Worm (Caenorhabditis elegans) whole organism, L1 larva: ENCODE measurements around the gene col-38.

ENCODE experiments used
- C04F5.9 ChIP-seq: sonication (generic microtip); optimal IDR thresholded peaks from 2 replicates; lab custom pipeline; 2016; ENCODE audit warnings: missing genetic modification characterization, missing compliant biosample characterization
- C34B4.2 ChIP-seq: sonication (generic microtip); optimal IDR thresholded peaks from 2 replicates; lab custom pipeline; 2017; ENCODE audit warnings: mild to moderate bottlenecking, missing genetic modification characterization, missing compliant biosample characterization
- F16B12.6 ChIP-seq: fragments of 150-350 bp; optimal IDR thresholded peaks from 2 replicates; lab custom pipeline; 2014; ENCODE audit warnings: missing biosample characterization, missing genetic modification characterization
- Y116A8C.19 ChIP-seq: sonication (generic microtip); optimal IDR thresholded peaks from 2 replicates; lab custom pipeline; 2016; ENCODE audit warnings: missing compliant biosample characterization, missing genetic modification characterization, borderline replicate concordance
- alr-1 ChIP-seq: fragments of 200-800 bp; sonication (Bioruptor generic); optimal IDR thresholded peaks from 2 replicates; lab custom pipeline; 2018; ENCODE audit warnings: borderline replicate concordance, mild to moderate bottlenecking, missing genetic modification characterization, missing compliant biosample characterization
- blmp-1 ChIP-seq: fragments of 150-350 bp; optimal IDR thresholded peaks from 2 replicates; lab custom pipeline; 2014; ENCODE audit warnings: missing biosample characterization, missing genetic modification characterization
- ceh-8 ChIP-seq: fragments of 200-800 bp; sonication (Bioruptor generic); optimal IDR thresholded peaks from 2 replicates; lab custom pipeline; 2018; ENCODE audit warnings: mild to moderate bottlenecking, missing genetic modification characterization, moderate library complexity, missing compliant biosample characterization
- ceh-90 ChIP-seq: sonication (generic microtip); optimal IDR thresholded peaks from 2 replicates; lab custom pipeline; 2016; ENCODE audit warnings: missing genetic modification characterization, missing compliant biosample characterization
- dpl-1 ChIP-seq, 3 experiments: fragments of 150-350 bp in 2 of 3; sonication (generic microtip) in 1 of 3; optimal IDR thresholded peaks; 2 replicates each; lab custom pipeline; 2014 to 2017; ENCODE audit warnings: missing biosample characterization in 3 of 3, missing genetic modification characterization in 3 of 3, missing genetic modification reagents in 3 of 3
- efl-1 ChIP-seq, 4 experiments: fragments of 150-350 bp; optimal IDR thresholded peaks in 3 of 4; peaks in 1 of 4; 1 replicate in 1 of 4; 2 replicates in 3 of 4; lab custom pipeline; 2014; ENCODE audit warnings: missing biosample characterization in 2 of 4, missing genetic modification characterization in 2 of 4, missing genetic modification reagents in 2 of 4
- egl-13 ChIP-seq: sonication (generic microtip); optimal IDR thresholded peaks from 2 replicates; lab custom pipeline; 2016; ENCODE audit warnings: missing genotype, missing genetic modification reagents, missing genetic modification characterization, missing compliant biosample characterization
- elt-2 ChIP-seq: sonication (generic microtip); optimal IDR thresholded peaks from 2 replicates; lab custom pipeline; 2016; ENCODE audit warnings: missing genetic modification characterization, mild to moderate bottlenecking, inconsistent platforms, missing compliant biosample characterization, missing genetic modification reagents
- elt-3 ChIP-seq, 6 experiments: fragments of 150-350 bp in 1 of 6; sonication (generic microtip); optimal IDR thresholded peaks; 2 replicates each; lab custom pipeline; 2017 to 2018; ENCODE audit warnings: missing biosample characterization in 6 of 6, missing genetic modification characterization in 6 of 6, inconsistent platforms in 1 of 6
- ets-5 ChIP-seq: fragments of 200-800 bp; sonication (Bioruptor generic); IDR thresholded peaks from 2 replicates; pipeline ENCODE4 v1.3.6; 2022; ENCODE audit warnings: missing genetic modification characterization, missing compliant biosample characterization
- fkh-4 ChIP-seq: sonication (generic microtip); optimal IDR thresholded peaks from 2 replicates; lab custom pipeline; 2016; ENCODE audit warnings: missing compliant biosample characterization, missing genetic modification characterization, borderline replicate concordance
- fkh-8 ChIP-seq: sonication (generic microtip); optimal IDR thresholded peaks from 2 replicates; lab custom pipeline; 2016; ENCODE audit warnings: mild to moderate bottlenecking, missing genetic modification characterization, missing compliant biosample characterization
- grh-1 ChIP-seq: fragments of 200-800 bp; sonication (Bioruptor generic); IDR thresholded peaks from 2 replicates; pipeline ENCODE4 v1.3.6; 2022; ENCODE audit warnings: missing genetic modification reagents, missing genetic modification characterization, missing compliant biosample characterization
- jun-1 ChIP-seq: fragments of 150-350 bp; optimal IDR thresholded peaks from 2 replicates; lab custom pipeline; 2014; ENCODE audit warnings: missing biosample characterization, missing genetic modification reagents, missing genetic modification characterization
- lin-14 ChIP-seq: fragments of 200-800 bp; sonication (Bioruptor generic); optimal IDR thresholded peaks from 2 replicates; lab custom pipeline; 2018; ENCODE audit warnings: mild to moderate bottlenecking, missing genetic modification characterization, moderate library complexity, missing compliant biosample characterization
- lin-15B ChIP-seq: fragments of 150-350 bp; sonication (generic microtip); optimal IDR thresholded peaks from 3 replicates; lab custom pipeline; 2014; ENCODE audit warnings: missing biosample characterization, missing genetic modification characterization
- lsy-2 ChIP-seq, 2 experiments: fragments of 150-350 bp; optimal IDR thresholded peaks; 2 replicates each; lab custom pipeline; 2014; ENCODE audit warnings: missing biosample characterization in 2 of 2, missing genetic modification characterization in 2 of 2
- mef-2 ChIP-seq: fragments of 150-350 bp; optimal IDR thresholded peaks from 2 replicates; lab custom pipeline; 2014; ENCODE audit warnings: missing biosample characterization, missing genetic modification characterization
- mep-1 ChIP-seq: fragments of 150-350 bp; optimal IDR thresholded peaks from 2 replicates; lab custom pipeline; 2014; ENCODE audit warnings: missing biosample characterization, missing genetic modification characterization
- nhr-11 ChIP-seq: fragments of 150-350 bp; optimal IDR thresholded peaks from 2 replicates; lab custom pipeline; 2014; ENCODE audit warnings: missing biosample characterization, missing genetic modification characterization
- nhr-19 ChIP-seq: fragments of 200-800 bp; sonication (Bioruptor generic); conservative IDR thresholded peaks from 2 replicates; pipeline ENCODE4 v1.3.6; 2022; ENCODE audit warnings: missing genetic modification characterization, missing compliant biosample characterization
- nhr-47 ChIP-seq: sonication (generic microtip); optimal IDR thresholded peaks from 2 replicates; lab custom pipeline; 2016; ENCODE audit warnings: mild to moderate bottlenecking, missing genetic modification characterization, moderate library complexity, missing compliant biosample characterization
- nhr-76 ChIP-seq: sonication (generic microtip); optimal IDR thresholded peaks from 2 replicates; lab custom pipeline; 2017; ENCODE audit warnings: missing biosample characterization, missing genetic modification characterization
- nhr-85 ChIP-seq: sonication (generic microtip); peaks from one replicate; lab custom pipeline; 2016; ENCODE audit warnings: missing genetic modification characterization, inconsistent platforms, missing compliant biosample characterization
- pqm-1 ChIP-seq: sonication (generic microtip); optimal IDR thresholded peaks from 3 replicates; lab custom pipeline; 2017; ENCODE audit warnings: missing biosample characterization, missing genetic modification characterization
- rnt-1 ChIP-seq: sonication (generic microtip); optimal IDR thresholded peaks from 2 replicates; lab custom pipeline; 2016; ENCODE audit warnings: mild to moderate bottlenecking, missing genetic modification characterization, moderate library complexity, missing compliant biosample characterization
- skn-1 ChIP-seq: fragments of 150-350 bp; optimal IDR thresholded peaks from 2 replicates; lab custom pipeline; 2014; ENCODE audit warnings: missing biosample characterization, missing genetic modification characterization
- snpc-4 ChIP-seq: fragments of 150-350 bp; optimal IDR thresholded peaks from 2 replicates; lab custom pipeline; 2014; ENCODE audit warnings: missing biosample characterization, missing genetic modification characterization
- snu-23 ChIP-seq: sonication (generic microtip); optimal IDR thresholded peaks from 2 replicates; lab custom pipeline; 2016; ENCODE audit warnings: missing genetic modification characterization, missing compliant biosample characterization
- sptf-1 ChIP-seq: fragments of 150-350 bp; optimal IDR thresholded peaks from 2 replicates; lab custom pipeline; 2014; ENCODE audit warnings: missing biosample characterization, missing genetic modification characterization
- sup-37 ChIP-seq: fragments of 200-800 bp; sonication (Bioruptor generic); optimal IDR thresholded peaks from 2 replicates; lab custom pipeline; 2018; ENCODE audit warnings: mild to moderate bottlenecking, missing genetic modification characterization, missing compliant biosample characterization
- tbx-2 ChIP-seq: sonication (generic microtip); optimal IDR thresholded peaks from 2 replicates; lab custom pipeline; 2016; ENCODE audit warnings: missing genetic modification characterization, missing compliant biosample characterization
- unc-62 ChIP-seq: fragments of 150-350 bp; optimal IDR thresholded peaks from 2 replicates; lab custom pipeline; 2014; ENCODE audit warnings: missing biosample characterization, missing genetic modification reagents, missing genetic modification characterization
- unc-86 ChIP-seq: sonication (generic microtip); optimal IDR thresholded peaks from 2 replicates; lab custom pipeline; 2016; ENCODE audit warnings: missing genetic modification characterization, missing compliant biosample characterization
- unc-98 ChIP-seq: fragments of 200-800 bp; sonication (Bioruptor generic); IDR thresholded peaks from 2 replicates; pipeline ENCODE4 v1.3.6; 2022; ENCODE audit warnings: missing genetic modification characterization, missing compliant biosample characterization
- vab-15 ChIP-seq: sonication (generic microtip); optimal IDR thresholded peaks from 2 replicates; lab custom pipeline; 2017; ENCODE audit warnings: missing genotype, mild to moderate bottlenecking, missing genetic modification characterization, missing compliant biosample characterization
- zip-4 ChIP-seq: fragments of 200-800 bp; sonication (Bioruptor generic); optimal IDR thresholded peaks from 2 replicates; lab custom pipeline; 2018; ENCODE audit warnings: mild to moderate bottlenecking, missing genetic modification characterization, moderate library complexity, missing compliant biosample characterization
- ztf-11 ChIP-seq, 2 experiments: sonication (generic microtip); optimal IDR thresholded peaks; 2 replicates each; lab custom pipeline; 2016 to 2017; ENCODE audit warnings: missing genetic modification characterization in 2 of 2, missing biosample characterization in 1 of 2, missing compliant biosample characterization in 1 of 2
- ztf-4 ChIP-seq: fragments of 150-350 bp; optimal IDR thresholded peaks from 2 replicates; lab custom pipeline; 2014; ENCODE audit warnings: missing biosample characterization, missing genetic modification characterization

The col-38 gene

DNA sequence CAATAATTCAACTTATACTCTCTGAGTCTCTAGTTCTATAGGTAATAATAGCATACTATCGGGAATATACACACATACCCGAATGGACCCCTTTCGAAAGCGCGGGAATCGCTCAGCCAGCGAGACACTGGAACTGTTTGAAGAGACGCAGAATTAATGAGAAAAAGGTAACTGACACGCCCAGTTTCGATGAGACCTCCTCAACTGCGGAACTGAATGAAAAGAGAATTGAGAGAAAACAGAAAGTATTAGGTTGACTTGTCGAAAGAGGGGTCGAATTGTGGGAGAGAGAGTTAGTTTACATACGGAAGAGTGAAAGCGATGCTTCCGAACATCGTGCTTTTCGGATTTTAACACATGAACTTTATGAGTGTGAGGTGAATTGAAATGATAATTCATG is 36.9 kb downstream of the col-38 start:
- no peak for TF ChIP-seq nhr-47 (tag; lab: Kevin White, UChicago)
- peak; percentile 8 for TF ChIP-seq nhr-85 (tag; lab: Kevin White, UChicago)
- peak; percentile 11 for TF ChIP-seq snu-23
- TF ChIP-seq C34B4.2 (tag; lab: Kevin White, UChicago), result no peak
- TF ChIP-seq pqm-1 (tag; lab: Kevin White, UChicago), result no peak
- no peak for TF ChIP-seq sup-37
- TF ChIP-seq nhr-76 (tag; lab: Kevin White, UChicago), result no peak
- TF ChIP-seq ztf-11 (tag; optimal IDR thresholded peaks at IDR 0.05; lab: Kevin White, UChicago), result no peak
- TF ChIP-seq vab-15 (tag; lab: Kevin White, UChicago), result no peak
- TF ChIP-seq nhr-19 (GFP tag; lab: Robert Waterston, UW), result no peak
- no peak for TF ChIP-seq C04F5.9 (tag; lab: Kevin White, UChicago)
- TF ChIP-seq dpl-1 (GFP tag; optimal IDR thresholded peaks at IDR 0.05; lab: Kevin White, UChicago), result no peak
- no peak for TF ChIP-seq ceh-8 (GFP tag; lab: Kevin White, UChicago)
- TF ChIP-seq blmp-1 (tag; lab: Kevin White, UChicago), result peak; percentile 98
- TF ChIP-seq egl-13 (tag; lab: Kevin White, UChicago), result no peak
- no peak for TF ChIP-seq ztf-4 (tag; lab: Kevin White, UChicago)
- TF ChIP-seq nhr-11 (tag; lab: Kevin White, UChicago), result no peak
- TF ChIP-seq zip-4 (GFP tag; lab: Kevin White, UChicago), result no peak
- TF ChIP-seq alr-1 (tag; lab: Kevin White, UChicago), result no peak
- TF ChIP-seq ets-5, result no peak
- no peak for TF ChIP-seq tbx-2
- no peak for TF ChIP-seq efl-1 (optimal IDR thresholded peaks at IDR 0.05; lab: Kevin White, UChicago)
- peak in 1 of 2 experiments; percentile 31 for TF ChIP-seq efl-1 (GFP tag; optimal IDR thresholded peaks at IDR 0.05 in 1 of 2; lab: Kevin White, UChicago)
- peak; percentile 6 for TF ChIP-seq rnt-1
- no peak for TF ChIP-seq lsy-2 (tag; optimal IDR thresholded peaks at IDR 0.05; lab: Kevin White, UChicago)
- no peak for TF ChIP-seq grh-1
- TF ChIP-seq lin-15B (tag; lab: Kevin White, UChicago), result no peak
- TF ChIP-seq sptf-1, result no peak

DNA sequence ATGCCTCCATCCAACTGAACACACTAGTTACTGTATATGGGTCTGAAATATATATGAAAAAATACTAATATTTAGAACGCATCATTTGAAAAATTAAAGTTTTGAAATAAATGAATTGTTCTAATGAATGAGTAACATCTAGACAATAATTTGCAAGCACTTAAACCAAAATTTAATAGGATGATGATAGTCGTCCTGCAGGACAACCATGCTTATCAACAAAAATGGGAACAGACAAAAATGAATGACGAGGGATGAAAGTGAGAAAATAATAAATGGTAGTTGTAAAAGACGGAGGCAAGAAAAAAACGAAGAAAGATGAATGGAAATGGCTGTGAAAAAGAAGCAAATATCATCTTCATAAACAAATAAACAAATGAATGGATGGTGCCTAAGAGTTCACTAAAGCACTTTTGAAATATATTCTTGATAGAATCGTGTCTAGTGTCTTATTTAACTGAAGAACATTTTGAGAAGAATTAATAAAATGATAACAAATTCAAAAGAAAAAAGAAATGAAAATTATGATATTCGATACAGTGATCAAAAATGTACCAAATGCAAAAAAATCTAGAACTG is 37.6 kb downstream of the col-38 start, which contains the start of gene gldi-7:
Gene gldi-7 (minus strand): TSS at position 42 of the 579 bp plus-strand sequence.
- TF ChIP-seq efl-1 (optimal IDR thresholded peaks at IDR 0.05; lab: Kevin White, UChicago), result no peak
- peak in 1 of 2 experiments; percentile 54 for TF ChIP-seq efl-1 (GFP tag; optimal IDR thresholded peaks at IDR 0.05 in 1 of 2; lab: Kevin White, UChicago)
- no peak for TF ChIP-seq skn-1 (tag; lab: Kevin White, UChicago)
- TF ChIP-seq blmp-1 (tag; lab: Kevin White, UChicago), result peak; percentile 11
- TF ChIP-seq, all 84 proteins: peak for 2

DNA sequence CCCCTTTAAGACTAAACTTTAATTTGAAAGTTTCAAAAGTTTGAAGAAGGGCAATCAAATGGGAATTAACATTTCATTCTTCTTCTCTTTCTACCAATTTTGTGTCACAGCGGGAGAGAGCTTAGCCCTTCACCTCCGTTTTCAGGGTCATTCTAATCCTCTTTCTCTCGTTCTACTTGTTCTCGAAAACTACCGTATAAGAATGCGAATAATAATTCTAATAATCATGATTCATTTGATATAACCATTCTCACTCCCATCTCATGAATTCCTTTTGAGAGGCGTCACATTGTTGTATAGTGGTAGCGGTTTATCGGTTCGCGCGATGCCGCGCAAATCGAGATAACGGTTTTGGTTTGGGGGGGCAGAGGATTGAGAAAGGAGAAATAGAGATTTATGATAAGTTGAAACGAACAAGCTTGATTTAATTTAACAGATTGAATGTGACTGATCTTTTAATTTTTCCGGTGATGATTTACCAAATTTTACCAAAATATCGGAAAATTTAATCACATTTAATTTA is 39.7 kb downstream of the col-38 start:
- TF ChIP-seq blmp-1 (tag; lab: Kevin White, UChicago) (peak; percentile 75), elt-3 (tag; optimal IDR thresholded peaks at IDR 0.05; lab: Kevin White, UChicago) (peak in 1 of 6 experiments; percentile 29), snu-23 (peak; percentile 13), nhr-85 (tag; lab: Kevin White, UChicago) (peak; percentile 60), mef-2 (tag; lab: Kevin White, UChicago) (no peak), lin-14 (GFP tag; lab: Kevin White, UChicago) (peak; percentile 2), mep-1 (tag; lab: Kevin White, UChicago) (peak; percentile 9), fkh-8 (no peak), lsy-2 (tag; optimal IDR thresholded peaks at IDR 0.05; lab: Kevin White, UChicago) (peak in 1 of 2 experiments; percentile 13)

DNA sequence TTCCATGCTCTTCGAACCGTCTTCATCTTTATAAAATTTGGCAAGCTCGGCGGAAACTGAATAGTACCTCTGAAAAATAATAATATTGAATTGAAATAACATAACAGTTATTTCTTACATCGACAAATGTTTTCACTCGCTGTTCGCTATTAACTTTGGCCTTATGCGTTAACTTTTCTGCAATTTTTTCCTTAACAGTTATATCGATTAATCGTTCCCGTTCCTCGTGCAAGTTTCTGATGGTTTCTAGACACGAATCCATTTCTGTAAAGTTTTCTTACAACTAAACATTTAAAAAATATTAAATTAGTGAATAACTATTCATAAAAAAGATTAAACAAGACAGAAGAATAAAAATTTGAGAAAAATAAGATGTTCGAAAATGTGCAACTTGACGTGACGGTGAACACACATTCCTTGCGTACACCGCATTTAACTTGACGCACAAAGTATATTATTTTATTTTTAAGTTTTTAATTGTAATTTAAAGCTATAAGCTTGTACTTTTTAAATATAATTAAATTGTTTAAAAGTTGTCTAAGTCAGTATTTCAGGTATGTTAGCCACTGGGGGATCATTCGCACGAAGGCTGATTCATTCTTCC is 43.7 kb downstream of the col-38 start, which contains the start of the genes prp-9 and mrps-18B:
Gene prp-9 (minus strand): TSS at position 264 of the 604 bp plus-strand sequence.
Gene mrps-18B (plus strand): TSS at position 549 of the 604 bp plus-strand sequence.
- TF ChIP-seq nhr-19 (GFP tag; lab: Robert Waterston, UW) (peak; percentile 9; the same call in 1 of the 2 replicates), unc-98 (GFP tag; lab: Robert Waterston, UW) (no peak), nhr-11 (tag; lab: Kevin White, UChicago) (no peak), egl-13 (tag; lab: Kevin White, UChicago) (no peak), jun-1 (tag; lab: Kevin White, UChicago) (no peak), F16B12.6 (tag; lab: Kevin White, UChicago) (peak; percentile 83), snpc-4 (no peak), elt-3 (tag; optimal IDR thresholded peaks at IDR 0.05; lab: Kevin White, UChicago) (peak in 1 of 6 experiments; percentile 10), ceh-90 (tag; lab: Kevin White, UChicago) (no peak), vab-15 (tag; lab: Kevin White, UChicago) (no peak), unc-62 (no peak), C34B4.2 (tag; lab: Kevin White, UChicago) (no peak), sptf-1 (no peak), Y116A8C.19 (tag; lab: Kevin White, UChicago) (no peak), fkh-4 (tag; lab: Kevin White, UChicago) (no peak), lin-15B (tag; lab: Kevin White, UChicago) (no peak), elt-2 (tag; lab: Kevin White, UChicago) (no peak), unc-86 (no peak)
